Worm (Caenorhabditis elegans) whole organism, midembryonic: Measurements from ENCODE around the gene R03C1.1.

Experiments
- T22C8.4 ChIP-seq: fragments of 200-800 bp; sonication (Bioruptor generic); IDR thresholded peaks from 2 replicates; pipeline ENCODE4 v1.3.6; 2022; ENCODE audit warnings: missing genetic modification characterization, missing compliant biosample characterization
- cog-1 ChIP-seq: sonication (generic microtip); optimal IDR thresholded peaks from 2 replicates; lab custom pipeline; 2016; ENCODE audit warnings: missing genetic modification characterization, missing compliant biosample characterization
- flt-1 ChIP-seq: fragments of 200-800 bp; sonication (Bioruptor generic); IDR thresholded peaks from 2 replicates; pipeline ENCODE4 v1.3.6; 2022; ENCODE audit warnings: missing genetic modification characterization, missing compliant biosample characterization
- klf-2 ChIP-seq: fragments of 200-800 bp; sonication (Bioruptor generic); conservative IDR thresholded peaks from 2 replicates; pipeline ENCODE4 v1.3.6; 2022; ENCODE audit warnings: missing genetic modification reagents, missing genetic modification characterization, missing compliant biosample characterization
- med-1 ChIP-seq: sonication (generic microtip); optimal IDR thresholded peaks from 2 replicates; lab custom pipeline; 2017; ENCODE audit warnings: missing genetic modification characterization, mild to moderate bottlenecking, missing compliant biosample characterization, antibody characterized with exemption, missing genetic modification reagents; ENCODE audit not compliant: insufficient read depth
- ref-1 ChIP-seq: fragments of 200-800 bp; sonication (Bioruptor generic); conservative IDR thresholded peaks from 2 replicates; pipeline ENCODE4 v1.3.6; 2022; ENCODE audit warnings: missing genetic modification reagents, missing genetic modification characterization, missing compliant biosample characterization
- tab-1 ChIP-seq: fragments of 200-800 bp; sonication (Bioruptor generic); IDR thresholded peaks from 2 replicates; pipeline ENCODE4 v1.3.6; 2022; ENCODE audit warnings: missing genetic modification characterization, missing compliant biosample characterization
- ztf-23 ChIP-seq: fragments of 200-800 bp; sonication (Bioruptor generic); IDR thresholded peaks from 2 replicates; pipeline ENCODE4 v1.3.6; 2022; ENCODE audit warnings: missing genetic modification reagents, missing genetic modification characterization, missing compliant biosample characterization
- ztf-29 ChIP-seq: fragments of 200-800 bp; sonication (Bioruptor generic); IDR thresholded peaks from 2 replicates; pipeline ENCODE4 v1.3.6; 2022; ENCODE audit warnings: missing genetic modification reagents, missing genetic modification characterization, missing compliant biosample characterization

R03C1.1 gene

DNA sequence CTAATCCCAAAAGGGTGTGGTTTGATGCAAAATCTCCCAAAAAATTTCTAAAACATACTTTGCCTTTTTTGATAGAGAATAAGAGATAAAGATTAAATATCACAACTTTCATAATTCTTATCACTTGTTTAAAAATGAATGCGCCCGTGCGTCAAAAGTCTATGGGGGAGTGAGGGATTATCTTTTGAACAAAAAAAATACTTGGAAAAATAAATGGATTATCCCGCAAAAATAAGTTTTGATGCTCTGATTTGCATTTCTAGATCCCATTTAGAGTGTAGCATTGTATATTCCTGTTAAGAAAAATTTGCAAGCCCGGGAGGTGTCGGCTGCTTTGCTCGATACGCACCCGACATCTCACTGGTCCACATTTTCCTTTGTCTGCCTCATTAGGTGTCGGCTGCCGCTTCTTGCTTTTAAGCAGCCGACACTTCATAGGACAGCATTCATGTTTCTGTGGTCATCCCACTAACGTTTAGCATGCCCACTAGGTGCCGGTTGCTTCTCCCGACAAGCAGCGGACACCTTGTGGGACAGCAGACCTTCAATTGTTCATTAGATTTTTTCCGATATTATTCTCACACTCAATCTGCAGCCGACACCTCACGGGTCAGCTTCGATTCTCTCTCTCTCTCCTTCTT lies 25.3 kb upstream of the R03C1.1 start:
- TF ChIP-seq med-1 (GFP tag; lab: Kevin White, UChicago) (no peak), ztf-29 (GFP tag; lab: Robert Waterston, UW) (no peak), klf-2 (GFP tag; lab: Robert Waterston, UW) (no peak), flt-1 (GFP tag; lab: Robert Waterston, UW) (no peak), cog-1 (tag; lab: Kevin White, UChicago) (no peak), T22C8.4 (GFP tag; lab: Robert Waterston, UW) (no peak), ztf-23 (GFP tag; lab: Robert Waterston, UW) (no peak), tab-1 (GFP tag; lab: Robert Waterston, UW) (no peak), ref-1 (GFP tag; lab: Robert Waterston, UW) (no peak)

DNA sequence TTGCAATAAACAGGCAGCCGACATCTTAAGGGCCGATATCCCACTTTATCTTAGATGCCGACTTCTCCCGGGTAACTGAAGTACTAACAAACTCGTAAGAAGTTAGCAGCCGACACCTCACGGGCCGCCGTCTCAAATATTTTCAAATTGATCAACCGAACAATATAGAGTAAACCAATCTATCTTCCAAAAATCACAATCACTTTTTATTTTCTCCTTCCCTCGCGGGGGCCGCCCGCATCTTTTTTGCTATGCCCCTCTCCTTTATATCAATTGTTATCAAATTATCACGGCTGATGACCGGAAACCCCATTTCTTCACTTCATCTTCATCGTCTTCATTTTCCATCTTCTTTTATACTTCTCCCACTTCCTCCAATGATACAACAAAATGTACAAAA lies 18.6 kb upstream of the R03C1.1 start:
- TF ChIP-seq T22C8.4 (GFP tag; lab: Robert Waterston, UW), result no peak

DNA sequence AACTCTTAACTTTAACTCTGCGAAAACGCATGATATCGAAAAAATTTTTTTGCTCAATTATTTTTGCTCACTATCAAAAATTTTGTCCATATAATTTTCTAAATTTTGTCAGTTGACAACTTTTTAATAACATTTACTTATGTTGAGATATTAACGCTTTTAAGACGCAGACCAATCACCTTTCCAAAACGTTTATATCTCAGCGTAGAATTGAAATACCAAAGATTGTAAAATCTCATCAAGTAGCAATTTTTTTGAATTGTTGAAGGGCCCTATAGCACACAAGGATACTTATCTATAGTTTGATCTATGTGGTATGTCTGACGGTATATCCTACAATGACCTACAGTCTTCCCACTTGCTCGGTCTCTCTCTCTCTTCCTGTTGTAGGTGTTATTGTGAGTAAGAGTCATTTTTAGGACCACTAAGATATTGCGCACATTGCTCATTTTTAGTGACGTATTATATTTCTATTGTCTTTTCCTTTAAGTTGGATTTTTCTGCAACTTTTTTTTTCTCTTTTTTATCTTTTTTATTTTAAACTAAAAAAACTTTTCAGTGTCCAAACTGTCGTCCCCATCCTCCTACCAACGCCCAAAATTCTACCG lies 9.0 kb upstream of the R03C1.1 start, which contains the start of gene pde-3:
Gene pde-3, plus strand, starts transcription at position 558 of the 608 bp plus-strand sequence.
- TF ChIP-seq klf-2 (GFP tag; lab: Robert Waterston, UW) (no peak), flt-1 (GFP tag; lab: Robert Waterston, UW) (no peak), tab-1 (GFP tag; lab: Robert Waterston, UW) (no peak), cog-1 (tag; lab: Kevin White, UChicago) (no peak), med-1 (GFP tag; lab: Kevin White, UChicago) (no peak), ref-1 (GFP tag; lab: Robert Waterston, UW) (no peak), T22C8.4 (GFP tag; lab: Robert Waterston, UW) (no peak)

DNA sequence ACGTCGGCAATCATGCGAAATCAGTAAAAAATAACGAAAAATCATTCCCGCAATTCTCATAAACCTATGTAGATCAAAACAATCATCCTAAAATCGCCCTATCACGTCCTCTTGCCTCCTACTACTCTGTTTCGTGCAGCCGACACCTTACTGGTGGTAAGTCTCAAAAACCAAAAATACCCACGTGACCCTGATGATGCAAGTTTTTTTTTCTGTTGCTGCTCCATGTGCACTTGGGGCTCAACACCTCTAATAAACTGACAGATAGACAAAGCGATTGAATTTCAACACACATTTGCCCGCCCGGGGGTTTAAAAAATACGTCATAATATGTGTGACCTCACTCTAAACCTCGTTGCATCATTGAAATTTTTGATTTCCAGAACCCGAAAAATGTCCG lies 6.6 kb upstream of the R03C1.1 start:
- no peak for TF ChIP-seq flt-1 (GFP tag; lab: Robert Waterston, UW)
- TF ChIP-seq ztf-29 (GFP tag; lab: Robert Waterston, UW), result no peak
- no peak for TF ChIP-seq ref-1 (GFP tag; lab: Robert Waterston, UW)
- TF ChIP-seq med-1 (GFP tag; lab: Kevin White, UChicago), result no peak
- TF ChIP-seq ztf-23 (GFP tag; lab: Robert Waterston, UW), result no peak
- TF ChIP-seq tab-1 (GFP tag; lab: Robert Waterston, UW), result no peak
- no peak for TF ChIP-seq cog-1 (tag; lab: Kevin White, UChicago)
- no peak for TF ChIP-seq T22C8.4 (GFP tag; lab: Robert Waterston, UW)
- TF ChIP-seq klf-2 (GFP tag; lab: Robert Waterston, UW), result no peak

DNA sequence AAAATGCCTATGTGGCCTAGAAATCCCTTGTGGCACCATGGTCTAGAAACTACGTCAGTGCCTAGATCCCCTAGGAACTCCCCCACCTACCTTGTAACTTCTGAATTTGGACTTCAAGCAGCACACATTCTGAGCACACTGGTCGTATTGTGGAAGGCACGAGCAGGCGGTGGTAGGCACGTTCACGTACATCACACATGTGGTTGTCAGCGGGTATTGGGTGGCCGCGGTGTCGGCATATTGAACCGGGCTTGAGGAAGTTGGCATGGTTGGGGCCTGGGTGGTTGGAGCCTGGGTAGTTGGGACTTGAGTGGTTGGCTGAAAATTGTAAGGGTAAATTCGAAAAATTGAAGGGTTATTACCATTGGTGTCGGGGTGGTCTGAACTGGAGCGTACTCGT lies 2.5 kb downstream of the R03C1.1 start:
- no peak for TF ChIP-seq klf-2 (GFP tag; lab: Robert Waterston, UW)
- no peak for TF ChIP-seq med-1 (GFP tag; lab: Kevin White, UChicago)
- no peak for TF ChIP-seq T22C8.4 (GFP tag; lab: Robert Waterston, UW)
- no peak for TF ChIP-seq ztf-23 (GFP tag; lab: Robert Waterston, UW)
- TF ChIP-seq ref-1 (GFP tag; lab: Robert Waterston, UW), result no peak

DNA sequence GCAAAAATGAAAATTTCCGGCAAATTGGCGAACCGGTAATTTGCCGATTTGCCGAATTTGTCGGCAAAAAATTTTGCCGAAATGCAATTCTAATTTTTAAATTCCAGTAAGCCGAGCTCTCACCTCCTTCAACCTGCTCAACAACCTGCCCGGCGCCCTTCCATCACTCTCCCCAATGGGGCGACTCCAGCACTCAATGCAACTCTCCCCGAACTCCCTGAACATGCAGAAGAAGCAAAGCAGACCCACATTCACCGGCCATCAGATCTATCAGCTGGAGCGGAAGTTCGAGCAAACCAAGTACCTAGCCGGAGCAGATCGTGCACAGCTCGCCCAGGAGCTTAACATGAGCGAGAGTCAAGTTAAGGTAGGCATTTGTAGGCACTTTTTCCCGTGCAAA lies 5.6 kb downstream of the R03C1.1 start:
- TF ChIP-seq cog-1 (tag; lab: Kevin White, UChicago) (no peak), ref-1 (GFP tag; lab: Robert Waterston, UW) (no peak), klf-2 (GFP tag; lab: Robert Waterston, UW) (no peak), T22C8.4 (GFP tag; lab: Robert Waterston, UW) (no peak), flt-1 (GFP tag; lab: Robert Waterston, UW) (no peak), tab-1 (GFP tag; lab: Robert Waterston, UW) (no peak), med-1 (GFP tag; lab: Kevin White, UChicago) (no peak), ztf-23 (GFP tag; lab: Robert Waterston, UW) (no peak), ztf-29 (GFP tag; lab: Robert Waterston, UW) (no peak)

DNA sequence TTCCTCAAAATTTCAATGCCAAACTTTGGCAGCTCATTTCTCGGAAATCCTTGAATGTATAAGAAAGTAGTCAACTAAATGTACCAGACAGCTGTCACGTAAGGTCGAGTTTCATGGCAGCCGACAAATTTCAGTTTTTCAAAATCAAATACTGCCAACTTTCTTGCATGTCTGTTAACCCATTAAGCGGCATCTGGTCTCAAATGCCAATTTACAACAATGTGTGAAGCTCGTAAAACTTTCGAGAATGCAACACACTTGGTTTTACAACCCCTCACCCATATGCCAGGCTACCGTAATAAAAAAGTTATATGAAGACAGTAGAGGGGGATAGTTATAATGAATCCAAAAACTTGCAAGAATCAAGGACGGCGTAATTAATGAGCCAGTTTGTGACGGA lies 6.6 kb downstream of the R03C1.1 start:
- TF ChIP-seq klf-2 (GFP tag; lab: Robert Waterston, UW) (no peak), tab-1 (GFP tag; lab: Robert Waterston, UW) (no peak), med-1 (GFP tag; lab: Kevin White, UChicago) (no peak), ztf-29 (GFP tag; lab: Robert Waterston, UW) (no peak), T22C8.4 (GFP tag; lab: Robert Waterston, UW) (no peak), cog-1 (tag; lab: Kevin White, UChicago) (no peak), ztf-23 (GFP tag; lab: Robert Waterston, UW) (no peak), flt-1 (GFP tag; lab: Robert Waterston, UW) (no peak), ref-1 (GFP tag; lab: Robert Waterston, UW) (no peak)

DNA sequence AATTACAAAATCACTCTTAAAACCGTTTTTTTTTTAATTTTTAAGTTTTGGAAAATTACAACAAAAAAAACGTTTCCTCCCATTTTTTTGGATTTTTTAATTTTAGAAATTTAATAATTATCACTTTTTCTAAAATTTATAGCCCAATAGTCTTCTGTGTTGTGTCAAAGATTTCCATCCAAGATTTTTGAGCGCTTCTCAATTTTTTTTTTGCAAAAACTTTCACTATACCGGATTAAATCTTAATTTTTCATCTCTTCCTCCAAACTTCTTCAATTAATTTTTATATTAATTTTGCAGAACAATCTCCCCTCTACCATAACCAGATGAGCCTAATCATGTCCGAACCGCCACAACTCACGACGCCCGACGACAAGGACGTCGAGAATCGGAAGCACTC lies 8.0 kb downstream of the R03C1.1 start, which contains the start of gene cog-1:
Gene cog-1, plus strand, starts transcription at position 301 of the 400 bp plus-strand sequence.
- TF ChIP-seq klf-2 (GFP tag; lab: Robert Waterston, UW), result no peak
- no peak for TF ChIP-seq cog-1 (tag; lab: Kevin White, UChicago)
- TF ChIP-seq tab-1 (GFP tag; lab: Robert Waterston, UW), result no peak
- no peak for TF ChIP-seq T22C8.4 (GFP tag; lab: Robert Waterston, UW)
- no peak for TF ChIP-seq ztf-23 (GFP tag; lab: Robert Waterston, UW)
- TF ChIP-seq ztf-29 (GFP tag; lab: Robert Waterston, UW), result no peak

DNA sequence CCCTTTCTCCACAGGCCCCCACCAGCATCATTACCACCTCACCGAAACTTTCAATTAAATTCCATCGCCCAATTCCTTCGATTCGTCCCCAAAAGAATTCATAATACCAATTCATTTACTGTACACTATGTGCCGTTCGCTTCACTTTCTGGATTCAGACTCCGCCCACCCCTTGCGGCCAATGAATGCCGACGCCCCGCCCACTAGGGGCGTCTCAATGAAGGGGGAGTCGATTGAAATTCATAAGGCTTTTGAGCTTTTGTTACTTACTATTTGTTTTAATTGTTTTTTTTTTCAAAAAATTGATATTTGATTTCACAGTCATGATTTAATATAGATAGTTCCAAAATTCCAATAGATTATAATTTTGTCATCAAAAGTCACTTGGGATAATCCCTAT lies 13.7 kb downstream of the R03C1.1 start:
- TF ChIP-seq flt-1 (GFP tag; lab: Robert Waterston, UW) (no peak), med-1 (GFP tag; lab: Kevin White, UChicago) (no peak), T22C8.4 (GFP tag; lab: Robert Waterston, UW) (no peak), ref-1 (GFP tag; lab: Robert Waterston, UW) (no peak), ztf-29 (GFP tag; lab: Robert Waterston, UW) (no peak), cog-1 (tag; lab: Kevin White, UChicago) (no peak), klf-2 (GFP tag; lab: Robert Waterston, UW) (no peak), tab-1 (GFP tag; lab: Robert Waterston, UW) (no peak), ztf-23 (GFP tag; lab: Robert Waterston, UW) (no peak)
